Fruit fly (Drosophila melanogaster): ENCODE results near the gene Gat.

The Gat gene

dm6 chr4:663055-663670, 33.7 kb downstream of the Gat start, which contains the start of the genes CG46466 and Slip1 (continued):
- TF ChIP-seq CG8319 (GFP tag; optimal IDR thresholded peaks at IDR 0.05) (peak; percentile 24), CG8632 (GFP tag; optimal IDR thresholded peaks at IDR 0.05) (peak; percentile 4), CG10631 (GFP tag; optimal IDR thresholded peaks at IDR 0.05) (peak; percentile 45), CG6276 (GFP tag; optimal IDR thresholded peaks at IDR 0.05) (no peak), Met (GFP tag; optimal IDR thresholded peaks at IDR 0.05) (peak; percentile 7), CG6163 (GFP tag; IDR thresholded peaks at IDR 0.05) (no peak), Eip78C (GFP tag) (peak; percentile 67), CG1621 (tag; optimal IDR thresholded peaks at IDR 0.05) (no peak), CG8119 (GFP tag; IDR thresholded peaks at IDR 0.05) (no peak), CG6792 (GFP tag; optimal IDR thresholded peaks at IDR 0.05) (no peak), CG34406 (GFP tag; optimal IDR thresholded peaks at IDR 0.05) (no peak), esn (GFP tag; optimal IDR thresholded peaks at IDR 0.05) (peak; percentile 15), CG9139 (GFP tag; optimal IDR thresholded peaks at IDR 0.05) (no peak), CG4318 (GFP tag; optimal IDR thresholded peaks at IDR 0.05) (peak; percentile 24), fkh (GFP tag; optimal IDR thresholded peaks at IDR 0.05) (peak; percentile 29), CG11902 (GFP tag; optimal IDR thresholded peaks at IDR 0.05) (peak; percentile 24), CG6854 (GFP tag; optimal IDR thresholded peaks at IDR 0.05) (no peak), salr (GFP tag; optimal IDR thresholded peaks at IDR 0.05) (no peak), Eip75B (GFP tag; optimal IDR thresholded peaks at IDR 0.05) (peak; percentile 5), Ets21C (GFP tag; optimal IDR thresholded peaks at IDR 0.05) (peak; percentile 22), CG11762 (GFP tag; optimal IDR thresholded peaks at IDR 0.05; ENCODE audit: insufficient read depth) (no peak), acj6 (GFP tag; optimal IDR thresholded peaks at IDR 0.05) (peak; percentile 47), Sox102F (GFP tag; optimal IDR thresholded peaks at IDR 0.05) (no peak), CG6808 (GFP tag; optimal IDR thresholded peaks at IDR 0.05) (no peak), fd59A (GFP tag; optimal IDR thresholded peaks at IDR 0.05) (no peak), dsx (GFP tag; optimal IDR thresholded peaks at IDR 0.05; ENCODE audit: poor library complexity, severe bottlenecking) (no peak), eg (GFP tag; IDR thresholded peaks at IDR 0.05) (no peak), dac (GFP tag; optimal IDR thresholded peaks at IDR 0.05) (no peak)

DNA sequence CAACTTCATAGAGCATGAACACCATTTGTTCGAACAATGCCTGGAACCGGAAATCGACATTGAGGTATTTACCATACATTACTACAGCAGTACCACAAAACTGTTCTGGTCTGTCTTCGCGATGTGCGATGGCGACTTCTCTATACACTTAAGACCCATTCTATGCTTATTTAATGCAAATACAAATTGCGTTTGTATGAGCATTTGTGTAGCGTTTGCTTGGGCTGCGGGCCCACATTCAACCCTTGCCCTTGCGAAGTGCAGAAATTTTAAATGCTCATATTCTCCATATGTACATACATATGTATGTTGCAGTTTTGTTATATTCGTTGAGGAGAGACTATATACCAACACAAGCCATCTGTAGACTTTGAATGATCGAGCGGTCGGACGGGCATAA, 34.8 kb downstream of the Gat start:
- TF ChIP-seq CG11294 (GFP tag; IDR thresholded peaks at IDR 0.05) (no peak), Hr39 (GFP tag; optimal IDR thresholded peaks at IDR 0.05) (no peak), CG6854 (GFP tag; optimal IDR thresholded peaks at IDR 0.05) (no peak), Eip93F (GFP tag; optimal IDR thresholded peaks at IDR 0.05) (no peak), CG8119 (GFP tag; IDR thresholded peaks at IDR 0.05) (no peak), CG1621 (tag; optimal IDR thresholded peaks at IDR 0.05) (no peak), eg (GFP tag; IDR thresholded peaks at IDR 0.05) (no peak), Eip78C (GFP tag) (no peak), pdm3 (GFP tag; optimal IDR thresholded peaks at IDR 0.05) (no peak), Hr38 (GFP tag; optimal IDR thresholded peaks at IDR 0.05) (no peak), CG15336 (GFP tag; IDR thresholded peaks at IDR 0.05) (no peak), CG6808 (GFP tag; optimal IDR thresholded peaks at IDR 0.05) (no peak), CG8632 (GFP tag; optimal IDR thresholded peaks at IDR 0.05) (no peak), ss (GFP tag; optimal IDR thresholded peaks at IDR 0.05) (no peak), vri (GFP tag; optimal IDR thresholded peaks at IDR 0.05) (no peak), spab (GFP tag; optimal IDR thresholded peaks at IDR 0.05) (no peak), CG4318 (GFP tag; optimal IDR thresholded peaks at IDR 0.05) (no peak), Blimp-1 (GFP tag; optimal IDR thresholded peaks at IDR 0.05) (no peak), salr (GFP tag; optimal IDR thresholded peaks at IDR 0.05) (no peak)
